Worm (Caenorhabditis elegans) whole organism, L4 larva: Measurements from ENCODE around the gene M02B7.2.

Source experiments
- ama-1 ChIP-seq: fragments of 150-350 bp; optimal IDR thresholded peaks from 2 replicates; lab custom pipeline; 2014; ENCODE audit warnings: inconsistent platforms, mixed read lengths
- pqm-1 ChIP-seq: sonication (generic microtip); optimal IDR thresholded peaks from 2 replicates; lab custom pipeline; 2017; ENCODE audit warnings: missing biosample characterization, missing genetic modification characterization
- unc-130 ChIP-seq: sonication (generic microtip); optimal IDR thresholded peaks from 2 replicates; lab custom pipeline; 2016; ENCODE audit warnings: missing genetic modification reagents, missing genetic modification characterization, missing compliant biosample characterization
- unc-62 ChIP-seq, 3 experiments: fragments of 150-350 bp in 1 of 3; sonication (generic microtip); optimal IDR thresholded peaks in 2 of 3; peaks in 1 of 3; 1 replicate in 1 of 3; 2 replicates in 2 of 3; lab custom pipeline; 2014 to 2017; ENCODE audit warnings: missing biosample characterization in 3 of 3, missing genetic modification characterization in 3 of 3, missing genetic modification reagents in 3 of 3, missing genotype in 1 of 3

ce11 chrIV:3800952-3801351 lies 2.4 kb upstream of the M02B7.2 start, which contains the start of gene osm-3:
- no peak for TF ChIP-seq ama-1 (lab: Kevin White, UChicago)
- TF ChIP-seq unc-62 (GFP tag; optimal IDR thresholded peaks at IDR 0.05 in 1 of 2; lab: Kevin White, UChicago) = no peak
- TF ChIP-seq unc-62 (tag; optimal IDR thresholded peaks at IDR 0.05; lab: Kevin White, UChicago) = no peak
- TF ChIP-seq unc-130 = no peak
- no peak for TF ChIP-seq pqm-1 (tag; lab: Kevin White, UChicago)
